Fruit fly (Drosophila melanogaster) Kc167 (cell line): ENCODE measurements around the gene CG43844.

Experiments
- Myc ChIP-seq: fragments of >200 bp; optimal IDR thresholded peaks from 2 replicates; lab custom pipeline; 2017; ENCODE audit warnings: missing external identifiers
- h ChIP-seq: fragments of >200 bp; optimal IDR thresholded peaks from 3 replicates; lab custom pipeline; 2018; ENCODE audit warnings: missing external identifiers

DNA sequence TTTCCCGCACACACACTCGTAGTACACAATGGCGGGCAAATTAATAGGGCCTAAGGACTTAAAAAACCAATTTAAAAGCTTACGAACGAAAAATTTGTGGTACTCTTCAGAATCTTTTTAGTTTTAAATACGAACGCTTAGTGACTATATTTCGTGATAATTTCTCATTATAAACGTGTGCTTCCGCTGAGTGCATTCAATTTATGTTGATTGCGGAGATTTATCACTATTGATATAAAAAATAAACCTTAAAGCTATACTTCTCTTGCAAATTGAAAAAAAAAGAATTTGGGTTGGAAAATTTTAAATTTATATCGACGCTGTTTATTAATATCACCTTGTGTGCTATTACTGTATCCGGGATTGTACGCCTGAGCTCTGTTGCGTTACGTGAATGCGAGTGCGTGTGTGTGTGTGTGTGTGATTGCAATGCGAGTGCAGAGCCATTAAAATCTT is 40.3 kb upstream of the CG43844 start:
- TF ChIP-seq Myc (lab: Kevin White, UChicago) (no peak), h (lab: Kevin White, UChicago) (no peak)
